Fruit fly (Drosophila melanogaster): Measurements from ENCODE around the gene Nos.
A peak's percentile ranks its signal among the peaks of the same experiment; 100 is the strongest.

DNA sequence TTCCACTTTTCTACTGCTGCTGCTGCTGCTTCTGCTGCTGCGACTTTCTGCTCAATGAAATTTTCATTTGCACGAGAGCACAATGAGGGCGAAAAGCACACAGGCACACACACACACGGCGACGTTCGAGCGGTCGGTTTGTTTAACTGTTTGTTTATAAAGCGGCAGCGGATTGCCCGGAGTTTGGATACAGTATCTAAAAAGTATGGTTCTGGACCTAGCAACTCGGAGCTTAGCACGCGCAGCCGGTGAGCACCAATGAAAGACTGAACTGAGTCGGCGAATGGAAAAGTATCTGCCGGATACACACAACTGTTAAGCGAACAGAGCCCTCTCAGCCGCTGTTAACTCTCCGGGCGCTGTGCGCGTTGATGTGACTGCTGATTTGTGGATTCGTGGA lies 81.3 kb downstream of the Nos start, which contains the start of gene CG17124:
- TF ChIP-seq cic (GFP tag; optimal IDR thresholded peaks at IDR 0.05) (peak; percentile 50), CG11617 (GFP tag; optimal IDR thresholded peaks at IDR 0.05) (peak; percentile 7), Clk (GFP tag; optimal IDR thresholded peaks at IDR 0.05) (no peak), tj (GFP tag; optimal IDR thresholded peaks at IDR 0.05) (peak; percentile 38), pad (GFP tag; optimal IDR thresholded peaks at IDR 0.05) (no peak), CG5204 (GFP tag; optimal IDR thresholded peaks at IDR 0.05) (no peak), Mnt (GFP tag; optimal IDR thresholded peaks at IDR 0.05) (peak; percentile 63), Hr96 (GFP tag; optimal IDR thresholded peaks at IDR 0.05) (peak; percentile 38), CG14711 (tag; optimal IDR thresholded peaks at IDR 0.05) (no peak), ovo (GFP tag; optimal IDR thresholded peaks at IDR 0.05) (no peak), kay (GFP tag; ENCODE audit: borderline replicate concordance) (no peak), toe (GFP tag; optimal IDR thresholded peaks at IDR 0.05) (no peak), bab1 (GFP tag; optimal IDR thresholded peaks at IDR 0.05) (peak; percentile 26), Crg-1 (GFP tag; optimal IDR thresholded peaks at IDR 0.05) (no peak)

All from whole organism, adult.